Worm (Caenorhabditis elegans) whole organism, L3 larva: ENCODE data around the gene his-35.

Source experiments
- ceh-16 ChIP-seq: sonication (generic microtip); optimal IDR thresholded peaks from 2 replicates; lab custom pipeline; 2017; ENCODE audit warnings: missing biosample characterization, missing genetic modification characterization
- ceh-82 ChIP-seq: fragments of 150-350 bp; optimal IDR thresholded peaks from 2 replicates; lab custom pipeline; 2014; ENCODE audit warnings: missing biosample characterization, missing genetic modification characterization
- egl-27 ChIP-seq: sonication (generic microtip); optimal IDR thresholded peaks from 4 replicates; lab custom pipeline; 2017; ENCODE audit warnings: missing biosample characterization, missing genetic modification reagents, missing genetic modification characterization
- elt-1 ChIP-seq: fragments of 150-350 bp; optimal IDR thresholded peaks from 2 replicates; lab custom pipeline; 2014; ENCODE audit warnings: missing biosample characterization, missing genetic modification characterization
- elt-3 ChIP-seq, 3 experiments: fragments of 150-350 bp in 1 of 3; sonication (generic microtip) in 2 of 3; optimal IDR thresholded peaks; 2 replicates in 2 of 3; 4 replicates in 1 of 3; lab custom pipeline; 2014 to 2017; ENCODE audit warnings: missing biosample characterization in 3 of 3, missing genetic modification characterization in 3 of 3
- lin-15B ChIP-seq: fragments of 150-350 bp; optimal IDR thresholded peaks from 2 replicates; lab custom pipeline; 2014; ENCODE audit warnings: missing biosample characterization, missing genetic modification characterization
- lin-39 ChIP-seq: fragments of 150-350 bp; optimal IDR thresholded peaks from 2 replicates; lab custom pipeline; 2018; ENCODE audit warnings: missing biosample characterization, missing genetic modification reagents, missing genetic modification characterization
- tbx-2 ChIP-seq: sonication (generic microtip); optimal IDR thresholded peaks from 2 replicates; lab custom pipeline; 2016; ENCODE audit warnings: mild to moderate bottlenecking, missing genetic modification characterization, missing compliant biosample characterization

DNA sequence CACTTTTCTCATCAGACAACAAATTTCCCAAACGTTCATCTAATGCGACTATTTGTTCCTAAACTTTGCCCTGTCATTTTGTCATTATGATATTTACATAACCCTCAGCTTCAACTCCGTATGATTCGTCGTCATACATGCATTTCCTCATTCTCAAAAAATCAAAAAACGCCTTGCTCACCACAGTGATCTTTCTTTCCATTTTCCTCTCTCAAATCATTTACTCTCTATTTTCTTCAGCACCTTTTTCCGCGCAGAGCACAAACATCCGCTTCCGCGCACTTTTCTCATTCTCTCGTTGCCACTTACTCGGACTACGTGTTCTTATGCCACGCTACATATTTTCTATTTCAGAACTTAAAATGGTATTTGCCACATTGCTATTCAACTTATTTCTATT lies 31.9 kb upstream of the his-35 start, which contains the start of gene F25B3.2:
- TF ChIP-seq ceh-82: no peak
- no peak for TF ChIP-seq elt-1 (tag; lab: Kevin White, UChicago)
- no peak for TF ChIP-seq lin-39 (tag; lab: Kevin White, UChicago)
- TF ChIP-seq ceh-16 (tag; lab: Kevin White, UChicago): no peak
- no peak for TF ChIP-seq tbx-2 (tag; lab: Kevin White, UChicago)
- TF ChIP-seq elt-3 (tag; optimal IDR thresholded peaks at IDR 0.05; lab: Kevin White, UChicago): no peak
- no peak for TF ChIP-seq lin-15B (tag; lab: Kevin White, UChicago)
- no peak for TF ChIP-seq egl-27 (tag; lab: Kevin White, UChicago)
